Fruit fly (Drosophila melanogaster) whole organism, embryonic: ENCODE data around the gene eIF3l.
A peak's percentile ranks its signal among the peaks of the same experiment; 100 is the strongest.

Experiments
- CG11696 ChIP-seq: fragments of 200-800 bp; sonication (Bioruptor generic); IDR thresholded peaks from 2 replicates; pipeline ENCODE4 v1.3.6; 2022; ENCODE audit warnings: missing biosample characterization, missing genetic modification characterization
- CG12104 ChIP-seq: fragments of 200-800 bp; sonication (Bioruptor generic); optimal IDR thresholded peaks from 3 replicates; lab custom pipeline; 2016; ENCODE audit warnings: missing biosample characterization, missing genetic modification characterization
- CG12236 ChIP-seq: fragments of 200-800 bp; sonication (Bioruptor generic); optimal IDR thresholded peaks from 2 replicates; lab custom pipeline; 2016; ENCODE audit warnings: missing biosample characterization, missing genetic modification characterization
- CG13624 ChIP-seq: fragments of 200-800 bp; sonication (Bioruptor generic); optimal IDR thresholded peaks from 2 replicates; lab custom pipeline; 2016; ENCODE audit warnings: missing biosample characterization, missing genetic modification characterization
- CG15479 ChIP-seq: fragments of 200-800 bp; sonication (Bioruptor generic); optimal IDR thresholded peaks from 3 replicates; lab custom pipeline; 2019; ENCODE audit warnings: missing biosample characterization, mild to moderate bottlenecking, missing genetic modification characterization, moderate library complexity
- CG15696 ChIP-seq: fragments of 200-800 bp; sonication (Bioruptor generic); optimal IDR thresholded peaks from 2 replicates; lab custom pipeline; 2019; ENCODE audit warnings: missing biosample characterization, mild to moderate bottlenecking, missing genetic modification characterization, moderate library complexity
- CG16813 ChIP-seq: fragments of 200-800 bp; sonication (Bioruptor generic); IDR thresholded peaks from 3 replicates; pipeline ENCODE4 v1.3.6; 2022; ENCODE audit warnings: missing biosample characterization, missing genetic modification characterization; ENCODE audit not compliant: partially characterized antibody
- CG2116 ChIP-seq: fragments of 200-800 bp; sonication (Bioruptor generic); optimal IDR thresholded peaks from 3 replicates; lab custom pipeline; 2018; ENCODE audit warnings: missing biosample characterization, mild to moderate bottlenecking, missing genetic modification characterization
- CG2202 ChIP-seq: fragments of 200-800 bp; sonication (Bioruptor generic); optimal IDR thresholded peaks from 2 replicates; lab custom pipeline; 2018; ENCODE audit warnings: missing biosample characterization, mild to moderate bottlenecking, missing genetic modification characterization
- CG32532 ChIP-seq: fragments of 200-800 bp; sonication (Bioruptor generic); IDR thresholded peaks from 2 replicates; pipeline ENCODE4 v1.3.6; 2022; ENCODE audit warnings: missing biosample characterization, missing genetic modification characterization
- CG34422 ChIP-seq: fragments of 200-800 bp; sonication (Bioruptor generic); IDR thresholded peaks from 3 replicates; pipeline ENCODE4 v1.3.6; 2022; ENCODE audit warnings: missing biosample characterization, missing genetic modification characterization
- CG4617 ChIP-seq: fragments of 200-800 bp; sonication (Bioruptor generic); optimal IDR thresholded peaks from 3 replicates; lab custom pipeline; 2016; ENCODE audit warnings: missing biosample characterization, missing genetic modification characterization, borderline replicate concordance
- CG4730 ChIP-seq: fragments of 200-800 bp; sonication (Bioruptor generic); IDR thresholded peaks from 2 replicates; pipeline ENCODE4 v1.3.6; 2022; ENCODE audit warnings: missing biosample characterization, missing genetic modification characterization
- CG6683 ChIP-seq: fragments of 200-800 bp; sonication (Bioruptor generic); optimal IDR thresholded peaks from 2 replicates; lab custom pipeline; 2017; ENCODE audit warnings: missing biosample characterization, mild to moderate bottlenecking, missing genetic modification characterization, missing genetic modification reagents
- CG8089 ChIP-seq: fragments of 200-800 bp; sonication (Bioruptor generic); optimal IDR thresholded peaks from 3 replicates; lab custom pipeline; 2016; ENCODE audit warnings: missing biosample characterization, missing genetic modification characterization
- CG8281 ChIP-seq: fragments of 200-800 bp; sonication (Bioruptor generic); optimal IDR thresholded peaks from 2 replicates; lab custom pipeline; 2018; ENCODE audit warnings: missing biosample characterization, mild to moderate bottlenecking, missing genetic modification characterization, moderate library complexity
- CG9215 ChIP-seq: fragments of 200-800 bp; sonication (Bioruptor generic); IDR thresholded peaks from 2 replicates; pipeline ENCODE4 v1.3.6; 2022; ENCODE audit warnings: missing biosample characterization, missing genetic modification characterization
- Chrac-16 ChIP-seq: fragments of 200-800 bp; sonication (Bioruptor generic); optimal IDR thresholded peaks from 3 replicates; lab custom pipeline; 2016; ENCODE audit warnings: missing biosample characterization, missing genetic modification characterization
- D19A ChIP-seq: fragments of 200-800 bp; optimal IDR thresholded peaks from 3 replicates; lab custom pipeline; 2019; ENCODE audit warnings: missing biosample characterization, mild to moderate bottlenecking, missing genetic modification characterization, moderate library complexity
- Drgx ChIP-seq: fragments of 200-800 bp; sonication (Bioruptor generic); IDR thresholded peaks from 2 replicates; pipeline ENCODE4 v1.3.6; 2022; ENCODE audit warnings: missing biosample characterization, missing genetic modification characterization
- Ets97D ChIP-seq: fragments of 200-800 bp; sonication (Bioruptor generic); optimal IDR thresholded peaks from 3 replicates; lab custom pipeline; 2016; ENCODE audit warnings: missing biosample characterization, missing genetic modification characterization
- Fer2 ChIP-seq: fragments of 200-800 bp; sonication (Bioruptor generic); optimal IDR thresholded peaks from 2 replicates; lab custom pipeline; 2018; ENCODE audit warnings: missing biosample characterization, mild to moderate bottlenecking, missing genetic modification characterization, moderate library complexity
- MBD-R2 ChIP-seq: fragments of 200-800 bp; sonication (Bioruptor generic); IDR thresholded peaks from 2 replicates; pipeline ENCODE4 v1.3.6; 2022; ENCODE audit warnings: missing biosample characterization, missing genetic modification characterization
- Optix ChIP-seq: fragments of 200-800 bp; sonication (Bioruptor generic); IDR thresholded peaks from 3 replicates; pipeline ENCODE4 v1.3.6; 2022; ENCODE audit warnings: missing biosample characterization, missing genetic modification characterization
- Rx ChIP-seq: fragments of 200-800 bp; sonication (Bioruptor generic); IDR thresholded peaks from 2 replicates; pipeline ENCODE4 v1.3.6; 2022; ENCODE audit warnings: missing biosample characterization, missing genetic modification characterization
- Sox100B ChIP-seq: fragments of 200-800 bp; sonication (Bioruptor generic); optimal IDR thresholded peaks from 3 replicates; lab custom pipeline; 2018; ENCODE audit warnings: missing biosample characterization, mild to moderate bottlenecking, missing genetic modification characterization
- Vsx1 ChIP-seq: fragments of 200-800 bp; sonication (Bioruptor generic); optimal IDR thresholded peaks from 2 replicates; lab custom pipeline; 2017; ENCODE audit warnings: missing biosample characterization, mild to moderate bottlenecking, missing genetic modification characterization, missing genetic modification reagents
- Xrp1 ChIP-seq: fragments of 200-800 bp; sonication (Bioruptor generic); IDR thresholded peaks from 2 replicates; pipeline ENCODE4 v1.3.6; 2022; ENCODE audit warnings: missing biosample characterization, missing genetic modification characterization
- YL-1 ChIP-seq: fragments of 200-800 bp; sonication (Bioruptor generic); optimal IDR thresholded peaks from 3 replicates; lab custom pipeline; 2017; ENCODE audit warnings: missing biosample characterization, mild to moderate bottlenecking, missing genetic modification characterization
- ab ChIP-seq: fragments of 200-800 bp; sonication (Bioruptor generic); optimal IDR thresholded peaks from 2 replicates; lab custom pipeline; 2016; ENCODE audit warnings: missing biosample characterization, missing genetic modification characterization
- al ChIP-seq: fragments of 200-800 bp; sonication (Bioruptor generic); IDR thresholded peaks from 2 replicates; pipeline ENCODE4 v1.3.6; 2022; ENCODE audit warnings: missing biosample characterization, missing genetic modification characterization
- ash1 ChIP-seq: fragments of 200-800 bp; sonication (Bioruptor generic); optimal IDR thresholded peaks from 2 replicates; lab custom pipeline; 2018; ENCODE audit warnings: missing biosample characterization, mild to moderate bottlenecking, missing genetic modification characterization
- az2 ChIP-seq: fragments of 200-800 bp; sonication (Bioruptor generic); optimal IDR thresholded peaks from 3 replicates; lab custom pipeline; 2016; ENCODE audit warnings: missing biosample characterization, missing genetic modification characterization
- bcd ChIP-seq: fragments of 200-800 bp; sonication (Bioruptor generic); optimal IDR thresholded peaks from 2 replicates; lab custom pipeline; 2017; ENCODE audit warnings: missing biosample characterization, mild to moderate bottlenecking, missing genetic modification characterization
- chn ChIP-seq: fragments of 200-800 bp; sonication (Bioruptor generic); optimal IDR thresholded peaks from 2 replicates; lab custom pipeline; 2016; ENCODE audit warnings: missing biosample characterization, missing genetic modification characterization
- eve ChIP-seq, 2 experiments: fragments of >200 bp; optimal IDR thresholded peaks; 2 replicates each; lab custom pipeline; 2017; ENCODE audit warnings: missing biosample characterization in 2 of 2, missing genetic modification characterization in 2 of 2
- fu2 ChIP-seq: fragments of 200-800 bp; sonication (Bioruptor generic); optimal IDR thresholded peaks from 2 replicates; lab custom pipeline; 2016; ENCODE audit warnings: missing biosample characterization, missing genetic modification characterization
- gem ChIP-seq: fragments of 200-800 bp; sonication (Bioruptor generic); optimal IDR thresholded peaks from 2 replicates; lab custom pipeline; 2019; ENCODE audit warnings: missing biosample characterization, mild to moderate bottlenecking, missing genetic modification characterization, moderate library complexity
- kni ChIP-seq: fragments of 200-800 bp; sonication (Bioruptor generic); optimal IDR thresholded peaks from 3 replicates; lab custom pipeline; 2017; ENCODE audit warnings: mild to moderate bottlenecking, missing biosample characterization, missing genetic modification reagents, missing genetic modification characterization
- knrl ChIP-seq: fragments of 200-800 bp; sonication (Bioruptor generic); IDR thresholded peaks from 3 replicates; pipeline ENCODE4 v1.3.6; 2022; ENCODE audit warnings: missing biosample characterization, missing genetic modification characterization; ENCODE audit not compliant: partially characterized antibody
- lbe ChIP-seq: fragments of 200-800 bp; sonication (Bioruptor generic); optimal IDR thresholded peaks from 2 replicates; lab custom pipeline; 2016; ENCODE audit warnings: missing biosample characterization, mild to moderate bottlenecking, missing genetic modification characterization
- pho ChIP-seq: fragments of 200-800 bp; sonication (Bioruptor generic); optimal IDR thresholded peaks from 2 replicates; lab custom pipeline; 2016; ENCODE audit warnings: missing biosample characterization, missing genetic modification characterization
- ranshi ChIP-seq: fragments of 200-800 bp; sonication (Bioruptor generic); IDR thresholded peaks from 2 replicates; pipeline ENCODE4 v1.3.6; 2022; ENCODE audit warnings: missing biosample characterization, missing genetic modification characterization
- schlank ChIP-seq: fragments of 200-800 bp; sonication (Bioruptor generic); optimal IDR thresholded peaks from 2 replicates; lab custom pipeline; 2018; ENCODE audit warnings: missing biosample characterization, mild to moderate bottlenecking, missing genetic modification characterization
- scrt ChIP-seq: fragments of 200-800 bp; sonication (Bioruptor generic); optimal IDR thresholded peaks from 2 replicates; lab custom pipeline; 2018; ENCODE audit warnings: missing biosample characterization, mild to moderate bottlenecking, missing genetic modification characterization, moderate library complexity
- sens ChIP-seq: fragments of 200-800 bp; sonication (Bioruptor generic); peaks from one replicate; lab custom pipeline; 2016; ENCODE audit warnings: missing biosample characterization, missing genetic modification characterization
- shn ChIP-seq: fragments of 200-800 bp; sonication (Bioruptor generic); optimal IDR thresholded peaks from 3 replicates; lab custom pipeline; 2016; ENCODE audit warnings: missing biosample characterization, missing genetic modification characterization
- sna ChIP-seq: fragments of 200-800 bp; sonication (Bioruptor generic); IDR thresholded peaks from 2 replicates; pipeline ENCODE4 v1.3.6; 2022; ENCODE audit warnings: missing biosample characterization, missing genetic modification characterization; ENCODE audit not compliant: partially characterized antibody
- tap ChIP-seq: fragments of 200-800 bp; optimal IDR thresholded peaks from 3 replicates; lab custom pipeline; 2019; ENCODE audit warnings: missing biosample characterization, mild to moderate bottlenecking, missing genetic modification characterization, moderate library complexity

Gene eIF3l

DNA sequence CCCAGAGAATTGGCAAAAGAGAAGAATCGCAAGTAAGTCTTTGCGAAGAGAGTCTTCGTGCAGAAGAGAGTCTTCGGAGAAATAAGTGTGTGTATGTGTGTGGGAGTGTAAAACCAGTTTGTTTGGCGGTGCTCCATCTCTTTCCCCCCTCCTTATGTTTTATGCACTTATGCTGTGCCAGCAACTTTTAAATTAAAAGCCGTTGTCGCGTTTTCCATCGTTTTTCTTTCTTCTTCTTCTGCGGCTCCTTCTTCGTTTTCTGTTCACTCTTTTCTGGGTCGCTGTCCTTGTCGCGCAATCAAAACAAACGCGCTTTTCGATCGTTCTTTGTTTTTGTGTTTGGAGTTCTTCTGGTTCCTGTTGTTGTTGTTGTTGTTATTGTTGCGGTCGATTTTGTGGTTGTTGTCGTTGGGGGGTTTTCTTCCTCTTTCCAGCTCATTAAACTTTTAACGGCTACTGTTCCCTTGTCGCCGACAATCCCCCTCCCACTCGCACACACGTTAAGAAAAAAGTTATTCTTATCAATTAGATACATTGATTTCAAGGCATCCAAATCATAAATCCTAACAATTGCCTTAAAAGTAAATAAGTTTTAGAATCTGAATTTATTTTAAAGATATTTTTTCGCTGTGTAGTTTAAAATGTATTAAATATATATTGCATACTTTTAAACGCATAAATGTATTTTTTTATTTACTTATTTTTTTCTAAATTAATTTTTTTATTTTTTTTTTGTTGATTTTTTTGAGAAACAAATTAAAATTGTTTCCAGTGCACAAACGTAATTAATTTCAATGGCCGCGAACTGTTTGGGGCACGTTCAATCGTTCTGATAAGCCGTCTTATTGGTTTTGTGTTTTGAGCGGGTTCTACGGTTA lies 34.6 kb downstream of the eIF3l start (continued):
- TF ChIP-seq chn (GFP tag; lab: Kevin White, UChicago) (no peak), CG4617 (GFP tag; lab: Kevin White, UChicago) (no peak), ab (no peak), Drgx (GFP tag; lab: Robert Waterston, UW) (peak; percentile 14; the same call in 1 of the 2 replicates), CG4730 (peak; percentile 67), gem (tag; lab: Kevin White, UChicago) (peak; percentile 94), eve (GFP tag; optimal IDR thresholded peaks at IDR 0.05; lab: Kevin White, UChicago) (no peak), lbe (GFP tag; lab: Kevin White, UChicago) (no peak), CG11696 (GFP tag; lab: Robert Waterston, UW) (no peak), ranshi (GFP tag; lab: Robert Waterston, UW) (no peak), bcd (peak; percentile 73), Ets97D (GFP tag; lab: Kevin White, UChicago) (no peak), pho (no peak), MBD-R2 (GFP tag; lab: Robert Waterston, UW) (0 out of 2 replicates have a peak, but pooled peaks have one; percentile 11), CG8281 (peak; percentile 71), CG15479 (GFP tag; lab: Kevin White, UChicago) (no peak), Optix (GFP tag; lab: Robert Waterston, UW) (no peak), Vsx1 (GFP tag; lab: Kevin White, UChicago) (peak; percentile 69), D19A (peak; percentile 87), knrl (GFP tag; lab: Robert Waterston, UW) (no peak), scrt (GFP tag; lab: Kevin White, UChicago) (no peak), fu2 (GFP tag; lab: Kevin White, UChicago) (no peak), Rx (GFP tag; lab: Robert Waterston, UW) (no peak), tap (tag; lab: Kevin White, UChicago) (peak; percentile 78), CG9215 (GFP tag; lab: Robert Waterston, UW) (no peak), CG15696 (tag; lab: Kevin White, UChicago) (peak; percentile 79), Chrac-16 (GFP tag; lab: Kevin White, UChicago) (peak; percentile 78), kni (GFP tag; lab: Kevin White, UChicago) (peak; percentile 87), CG2202 (tag; lab: Kevin White, UChicago) (peak; percentile 89), CG13624 (GFP tag; lab: Kevin White, UChicago) (peak; percentile 47), ash1 (GFP tag; lab: Kevin White, UChicago) (no peak), CG6683 (GFP tag; lab: Kevin White, UChicago) (peak; percentile 71), al (GFP tag; lab: Robert Waterston, UW) (peak; percentile 52), CG12236 (no peak), Sox100B (GFP tag; lab: Kevin White, UChicago) (peak; percentile 90), CG8089 (GFP tag; lab: Kevin White, UChicago) (no peak), schlank (no peak), Xrp1 (GFP tag; lab: Robert Waterston, UW) (peak; percentile 88), sens (GFP tag; lab: Kevin White, UChicago) (peak; percentile 95), az2 (peak; percentile 64), CG34422 (peak; percentile 69; the same call in 2 of the 3 replicates), shn (GFP tag; lab: Kevin White, UChicago) (peak; percentile 33), sna (GFP tag; lab: Robert Waterston, UW) (no peak), CG32532 (GFP tag; lab: Robert Waterston, UW) (peak; percentile 63), CG12104 (peak; percentile 72), Fer2 (tag; lab: Kevin White, UChicago) (peak; percentile 39), YL-1 (GFP tag; lab: Kevin White, UChicago) (no peak), CG2116 (GFP tag; lab: Kevin White, UChicago) (peak; percentile 30), CG16813 (GFP tag; lab: Robert Waterston, UW) (no peak)
